Fruit fly (Drosophila melanogaster) whole organism, embryonic: ENCODE measurements around the gene CG10211.
A peak's percentile ranks its signal among the peaks of the same experiment; 100 is the strongest.

ENCODE experiments used
- Abd-B ChIP-seq: fragments of 200-800 bp; sonication (Bioruptor generic); optimal IDR thresholded peaks from 2 replicates; lab custom pipeline; 2018; ENCODE audit warnings: missing biosample characterization, mild to moderate bottlenecking, missing genetic modification characterization, moderate library complexity
- BtbVII ChIP-seq: fragments of 200-800 bp; sonication (Bioruptor generic); optimal IDR thresholded peaks from 3 replicates; lab custom pipeline; 2017; ENCODE audit warnings: missing biosample characterization, mild to moderate bottlenecking, missing genetic modification characterization
- CG10147 ChIP-seq: fragments of 200-800 bp; sonication (Bioruptor generic); optimal IDR thresholded peaks from 2 replicates; lab custom pipeline; 2019; ENCODE audit warnings: missing biosample characterization, mild to moderate bottlenecking, missing genetic modification characterization, moderate library complexity
- CG10543 ChIP-seq: fragments of 200-800 bp; sonication (Bioruptor generic); optimal IDR thresholded peaks from 3 replicates; lab custom pipeline; 2017; ENCODE audit warnings: missing biosample characterization, mild to moderate bottlenecking, missing genetic modification characterization, moderate library complexity
- CG11085 ChIP-seq: fragments of 200-800 bp; sonication (Bioruptor generic); IDR thresholded peaks from 2 replicates; pipeline ENCODE4 v1.3.6; 2022; ENCODE audit warnings: missing biosample characterization, missing genetic modification characterization
- CG11456 ChIP-seq: fragments of 200-800 bp; sonication (Bioruptor generic); IDR thresholded peaks from 3 replicates; pipeline ENCODE4 v1.3.6; 2022; ENCODE audit warnings: missing biosample characterization, missing genetic modification characterization
- CG11504 ChIP-seq: fragments of 200-800 bp; sonication (Bioruptor generic); optimal IDR thresholded peaks from 3 replicates; lab custom pipeline; 2019; ENCODE audit warnings: missing biosample characterization, mild to moderate bottlenecking, missing genetic modification characterization, moderate library complexity
- CG11696 ChIP-seq: fragments of 200-800 bp; sonication (Bioruptor generic); IDR thresholded peaks from 2 replicates; pipeline ENCODE4 v1.3.6; 2022; ENCODE audit warnings: missing biosample characterization, missing genetic modification characterization
- CG13296 ChIP-seq: fragments of 200-800 bp; sonication (Bioruptor generic); optimal IDR thresholded peaks from 3 replicates; lab custom pipeline; 2018; ENCODE audit warnings: missing biosample characterization, mild to moderate bottlenecking, missing genetic modification characterization
- CG13894 ChIP-seq: fragments of 200-800 bp; sonication (Bioruptor generic); optimal IDR thresholded peaks from 3 replicates; lab custom pipeline; 2018; ENCODE audit warnings: missing biosample characterization, mild to moderate bottlenecking, missing genetic modification characterization, moderate library complexity
- CG14014 ChIP-seq: fragments of 200-800 bp; sonication (Bioruptor generic); IDR thresholded peaks from 2 replicates; pipeline ENCODE4 v1.3.6; 2022; ENCODE audit warnings: missing biosample characterization, missing genetic modification characterization
- CG14050 ChIP-seq: fragments of 200-800 bp; sonication (Bioruptor generic); IDR thresholded peaks from 3 replicates; pipeline ENCODE4 v1.3.6; 2022; ENCODE audit warnings: missing biosample characterization, missing genetic modification characterization
- CG16813 ChIP-seq: fragments of 200-800 bp; sonication (Bioruptor generic); IDR thresholded peaks from 3 replicates; pipeline ENCODE4 v1.3.6; 2022; ENCODE audit warnings: missing biosample characterization, missing genetic modification characterization; ENCODE audit not compliant: partially characterized antibody
- CG18262 ChIP-seq: fragments of 200-800 bp; optimal IDR thresholded peaks from 3 replicates; lab custom pipeline; 2019; ENCODE audit warnings: missing biosample characterization, mild to moderate bottlenecking, missing genetic modification characterization, moderate library complexity
- CG2129 ChIP-seq: fragments of 200-800 bp; sonication (Bioruptor generic); IDR thresholded peaks from 2 replicates; pipeline ENCODE4 v1.3.6; 2022; ENCODE audit warnings: missing biosample characterization, missing genetic modification characterization; ENCODE audit not compliant: partially characterized antibody
- CG31365 ChIP-seq: fragments of 200-800 bp; sonication (Bioruptor generic); optimal IDR thresholded peaks from 2 replicates; lab custom pipeline; 2018; ENCODE audit warnings: missing biosample characterization, mild to moderate bottlenecking, missing genetic modification characterization
- CG32772 ChIP-seq: fragments of 200-800 bp; sonication (Bioruptor generic); IDR thresholded peaks from 2 replicates; pipeline ENCODE4 v1.3.6; 2022; ENCODE audit warnings: missing biosample characterization, missing genetic modification characterization
- CG33213 ChIP-seq: fragments of 200-800 bp; sonication (Bioruptor generic); optimal IDR thresholded peaks from 3 replicates; lab custom pipeline; 2016; ENCODE audit warnings: missing biosample characterization, missing genetic modification characterization
- CG3726 ChIP-seq: fragments of 200-800 bp; sonication (Bioruptor generic); IDR thresholded peaks from 3 replicates; pipeline ENCODE4, ENCODE4 v1.3.6; 2022; ENCODE audit warnings: missing biosample characterization, missing genetic modification characterization
- CG7745 ChIP-seq: fragments of 200-800 bp; sonication (Bioruptor generic); optimal IDR thresholded peaks from 2 replicates; lab custom pipeline; 2018; ENCODE audit warnings: missing biosample characterization, mild to moderate bottlenecking, missing genetic modification characterization, moderate library complexity
- CG8359 ChIP-seq: fragments of 200-800 bp; sonication (Bioruptor generic); optimal IDR thresholded peaks from 2 replicates; lab custom pipeline; 2017; ENCODE audit warnings: missing biosample characterization, mild to moderate bottlenecking, missing genetic modification characterization, borderline replicate concordance
- CG8478 ChIP-seq: fragments of >200 bp; optimal IDR thresholded peaks from 2 replicates; lab custom pipeline; 2018
- CG9609 ChIP-seq: fragments of 200-800 bp; sonication (Bioruptor generic); optimal IDR thresholded peaks from 3 replicates; lab custom pipeline; 2016; ENCODE audit warnings: missing biosample characterization, missing genetic modification characterization
- CG9797 ChIP-seq: fragments of 200-800 bp; sonication (Bioruptor generic); optimal IDR thresholded peaks from 3 replicates; lab custom pipeline; 2018; ENCODE audit warnings: missing biosample characterization, mild to moderate bottlenecking, missing genetic modification characterization
- Chrac-16 ChIP-seq: fragments of 200-800 bp; sonication (Bioruptor generic); optimal IDR thresholded peaks from 3 replicates; lab custom pipeline; 2016; ENCODE audit warnings: missing biosample characterization, missing genetic modification characterization
- CkIIα-i1 ChIP-seq: fragments of 200-800 bp; sonication (Bioruptor generic); IDR thresholded peaks from 2 replicates; pipeline ENCODE4 v1.3.6; 2022; ENCODE audit warnings: missing biosample characterization, missing genetic modification characterization
- H2.0 ChIP-seq: fragments of 200-800 bp; sonication (Bioruptor generic); IDR thresholded peaks from 2 replicates; pipeline ENCODE4 v1.3.6; 2022; ENCODE audit warnings: missing biosample characterization, missing genetic modification characterization
- Hand ChIP-seq: fragments of 200-800 bp; sonication (Bioruptor generic); optimal IDR thresholded peaks from 2 replicates; lab custom pipeline; 2017; ENCODE audit warnings: mild to moderate bottlenecking, missing biosample characterization, missing genetic modification reagents, missing genetic modification characterization
- Hsf ChIP-seq: fragments of 200-800 bp; sonication (Bioruptor generic); optimal IDR thresholded peaks from 3 replicates; lab custom pipeline; 2016; ENCODE audit warnings: missing biosample characterization, missing genetic modification characterization
- Max ChIP-seq: fragments of 200-800 bp; sonication (Bioruptor generic); optimal IDR thresholded peaks from 2 replicates; lab custom pipeline; 2016; ENCODE audit warnings: missing biosample characterization, mild to moderate bottlenecking, missing genetic modification characterization
- Med ChIP-seq: fragments of 200-800 bp; sonication (Bioruptor generic); peaks from one replicate; lab custom pipeline; 2016; ENCODE audit warnings: missing biosample characterization, missing genetic modification characterization, mild to moderate bottlenecking, inconsistent platforms, moderate library complexity
- Pdp1 ChIP-seq, 2 experiments: fragments of 200-800 bp; sonication (Bioruptor generic); optimal IDR thresholded peaks; 3 replicates each; lab custom pipeline; 2016; ENCODE audit warnings: missing biosample characterization in 2 of 2, missing genetic modification characterization in 2 of 2, mild to moderate bottlenecking in 1 of 2, moderate library complexity in 1 of 2
- Ptx1 ChIP-seq: fragments of 200-800 bp; sonication (Bioruptor generic); IDR thresholded peaks from 2 replicates; pipeline ENCODE4 v1.3.6; 2022; ENCODE audit warnings: missing biosample characterization, missing genetic modification characterization
- Sox100B ChIP-seq: fragments of 200-800 bp; sonication (Bioruptor generic); optimal IDR thresholded peaks from 3 replicates; lab custom pipeline; 2018; ENCODE audit warnings: missing biosample characterization, mild to moderate bottlenecking, missing genetic modification characterization
- Sox102F ChIP-seq: fragments of 200-800 bp; sonication (Bioruptor generic); optimal IDR thresholded peaks from 2 replicates; lab custom pipeline; 2018; ENCODE audit warnings: missing biosample characterization, mild to moderate bottlenecking, missing genetic modification characterization, moderate library complexity
- cwo ChIP-seq: fragments of 200-800 bp; sonication (Bioruptor generic); optimal IDR thresholded peaks from 3 replicates; lab custom pipeline; 2017; ENCODE audit warnings: missing biosample characterization, missing genetic modification characterization, mild to moderate bottlenecking, moderate library complexity, missing genetic modification reagents
- disco-r ChIP-seq: fragments of 200-800 bp; sonication (Bioruptor generic); optimal IDR thresholded peaks from 2 replicates; lab custom pipeline; 2016; ENCODE audit warnings: missing biosample characterization, missing genetic modification characterization
- eve ChIP-seq, 2 experiments: fragments of >200 bp; optimal IDR thresholded peaks; 2 replicates each; lab custom pipeline; 2017; ENCODE audit warnings: missing biosample characterization in 2 of 2, missing genetic modification characterization in 2 of 2
- ftz-f1 ChIP-seq: fragments of 200-800 bp; sonication (Bioruptor generic); optimal IDR thresholded peaks from 2 replicates; lab custom pipeline; 2016; ENCODE audit warnings: missing biosample characterization, missing genetic modification characterization
- h ChIP-seq: fragments of >200 bp; optimal IDR thresholded peaks from 2 replicates; lab custom pipeline; 2017
- insv ChIP-seq, 2 experiments: fragments of 200-800 bp; sonication (Bioruptor generic); optimal IDR thresholded peaks; 3 replicates each; lab custom pipeline; 2016 to 2018; ENCODE audit warnings: missing biosample characterization in 2 of 2, missing genetic modification characterization in 2 of 2
- inv ChIP-seq: fragments of 200-800 bp; sonication (Bioruptor generic); IDR thresholded peaks from 2 replicates; pipeline ENCODE4 v1.3.6; 2022; ENCODE audit warnings: missing biosample characterization, missing genetic modification characterization; ENCODE audit not compliant: partially characterized antibody
- org-1 ChIP-seq: fragments of 200-800 bp; sonication (Bioruptor generic); optimal IDR thresholded peaks from 2 replicates; lab custom pipeline; 2017; ENCODE audit warnings: missing biosample characterization, missing genetic modification characterization
- pzg ChIP-seq: fragments of 200-800 bp; sonication (Bioruptor generic); optimal IDR thresholded peaks from 3 replicates; lab custom pipeline; 2018; ENCODE audit warnings: missing biosample characterization, mild to moderate bottlenecking, missing genetic modification characterization, moderate library complexity
- sens ChIP-seq: fragments of 200-800 bp; sonication (Bioruptor generic); peaks from one replicate; lab custom pipeline; 2016; ENCODE audit warnings: missing biosample characterization, missing genetic modification characterization
- sqz ChIP-seq: fragments of 200-800 bp; sonication (Bioruptor generic); optimal IDR thresholded peaks from 3 replicates; lab custom pipeline; 2018; ENCODE audit warnings: missing biosample characterization, mild to moderate bottlenecking, missing genetic modification characterization
- ssp ChIP-seq: fragments of 200-800 bp; sonication (Bioruptor generic); IDR thresholded peaks from 2 replicates; pipeline ENCODE4 v1.3.6; 2022; ENCODE audit warnings: missing biosample characterization, missing genetic modification characterization
- stc ChIP-seq: fragments of 200-800 bp; sonication (Bioruptor generic); IDR thresholded peaks from 2 replicates; pipeline ENCODE4 v1.3.6; 2022; ENCODE audit warnings: missing biosample characterization, missing genetic modification characterization
- tap ChIP-seq: fragments of 200-800 bp; optimal IDR thresholded peaks from 3 replicates; lab custom pipeline; 2019; ENCODE audit warnings: missing biosample characterization, mild to moderate bottlenecking, missing genetic modification characterization, moderate library complexity
- ttk ChIP-seq: fragments of 200-800 bp; sonication (Bioruptor generic); IDR thresholded peaks from 2 replicates; pipeline ENCODE4 v2.1.2; 2022; ENCODE audit warnings: missing biosample characterization, missing genetic modification characterization
- vvl ChIP-seq: fragments of 200-800 bp; sonication (Bioruptor generic); IDR thresholded peaks from 2 replicates; pipeline ENCODE4 v1.3.6; 2022; ENCODE audit warnings: missing biosample characterization, missing genetic modification characterization
- wdn ChIP-seq: fragments of 200-800 bp; sonication (Bioruptor generic); IDR thresholded peaks from 2 replicates; pipeline ENCODE4 v1.3.6; 2022; ENCODE audit warnings: missing biosample characterization, missing genetic modification characterization
- zen2 ChIP-seq: fragments of 200-800 bp; sonication (Bioruptor generic); IDR thresholded peaks from 3 replicates; pipeline ENCODE4 v1.3.6; 2022; ENCODE audit warnings: missing biosample characterization, missing genetic modification characterization; ENCODE audit not compliant: partially characterized antibody

CG10211 gene

dm6 chr2L:18482989-18483388 is 34.3 kb upstream of the CG10211 start:
- TF ChIP-seq CG13894 = peak; percentile 78
- no peak for TF ChIP-seq CG33213 (GFP tag; lab: Kevin White, UChicago)
- no peak for TF ChIP-seq CG9609 (GFP tag; lab: Kevin White, UChicago)
- TF ChIP-seq Hsf (GFP tag; lab: Kevin White, UChicago) = no peak
- TF ChIP-seq sqz (GFP tag; lab: Kevin White, UChicago) = peak; percentile 41
- TF ChIP-seq CG9797 (GFP tag; lab: Kevin White, UChicago) = no peak
- no peak for TF ChIP-seq Max
- no peak for TF ChIP-seq CG11456 (GFP tag; lab: Robert Waterston, UW)
- TF ChIP-seq Med (GFP tag; lab: Kevin White, UChicago) = no peak
- no peak for TF ChIP-seq CG10543 (GFP tag; lab: Kevin White, UChicago)
- no peak for TF ChIP-seq CG14050 (GFP tag; lab: Robert Waterston, UW)
- no peak for TF ChIP-seq H2.0 (GFP tag; lab: Robert Waterston, UW)
- TF ChIP-seq CG10147 (GFP tag; lab: Kevin White, UChicago) = no peak
- TF ChIP-seq wdn (GFP tag; lab: Robert Waterston, UW) = no peak
- peak; percentile 76 for TF ChIP-seq sens (GFP tag; lab: Kevin White, UChicago)
- no peak for TF ChIP-seq CG11504
- no peak for TF ChIP-seq stc (GFP tag; lab: Robert Waterston, UW)
- no peak for TF ChIP-seq h (lab: Kevin White, UChicago)
- TF ChIP-seq CG8478 = no peak
- peak; percentile 15 for TF ChIP-seq cwo (GFP tag; lab: Kevin White, UChicago)
- TF ChIP-seq tap (tag; lab: Kevin White, UChicago) = no peak
- no peak for TF ChIP-seq CG14014
- no peak for TF ChIP-seq Chrac-16 (GFP tag; lab: Kevin White, UChicago)
- TF ChIP-seq Pdp1 (GFP tag; optimal IDR thresholded peaks at IDR 0.05; lab: Kevin White, UChicago) = peak in 1 of 2 experiments; percentile 88
- no peak for TF ChIP-seq pzg (GFP tag; lab: Kevin White, UChicago)
- peak; percentile 6 for TF ChIP-seq Sox100B (GFP tag; lab: Kevin White, UChicago)
- TF ChIP-seq CG13296 (GFP tag; lab: Kevin White, UChicago) = no peak
- TF ChIP-seq CG31365 (tag; lab: Kevin White, UChicago) = no peak
- TF ChIP-seq Ptx1 = no peak
- peak in 1 of 2 experiments; percentile 45 for TF ChIP-seq eve (GFP tag; optimal IDR thresholded peaks at IDR 0.05; lab: Kevin White, UChicago)
- TF ChIP-seq vvl (GFP tag; lab: Robert Waterston, UW) = peak; percentile 67; the same call in 1 of the 2 replicates
- no peak for TF ChIP-seq org-1
- TF ChIP-seq CG2129 (GFP tag; lab: Robert Waterston, UW) = no peak
- no peak for TF ChIP-seq CG8359 (GFP tag; lab: Kevin White, UChicago)
- TF ChIP-seq Hand (GFP tag; lab: Kevin White, UChicago) = no peak

dm6 chr2L:18484040-18484381 is 33.3 kb upstream of the CG10211 start:
- no peak for TF ChIP-seq CG11085 (GFP tag; lab: Robert Waterston, UW)
- no peak for TF ChIP-seq Abd-B
- no peak for TF ChIP-seq ttk (GFP tag; lab: Robert Waterston, UW)
- TF ChIP-seq BtbVII (GFP tag; lab: Kevin White, UChicago) = no peak
- no peak for TF ChIP-seq ssp (GFP tag; lab: Robert Waterston, UW)
- TF ChIP-seq zen2 (GFP tag; lab: Robert Waterston, UW) = no peak
- TF ChIP-seq CG32772 (GFP tag; lab: Robert Waterston, UW) = no peak
- no peak for TF ChIP-seq CG11696 (GFP tag; lab: Robert Waterston, UW)
- no peak for TF ChIP-seq Hsf (GFP tag; lab: Kevin White, UChicago)
- TF ChIP-seq CG7745 (tag; lab: Kevin White, UChicago) = no peak
- no peak for TF ChIP-seq CG3726 (GFP tag; lab: Robert Waterston, UW)
- no peak for TF ChIP-seq disco-r (GFP tag; lab: Kevin White, UChicago)
- TF ChIP-seq CkIIα-i1 (GFP tag; lab: Robert Waterston, UW) = no peak
- no peak for TF ChIP-seq ftz-f1 (GFP tag; lab: Kevin White, UChicago)
- no peak for TF ChIP-seq CG11504
- no peak for TF ChIP-seq CG18262 (tag; lab: Kevin White, UChicago)
- TF ChIP-seq CG16813 = no peak
- no peak for TF ChIP-seq Sox102F (GFP tag; lab: Kevin White, UChicago)
- no peak for TF ChIP-seq insv (GFP tag; optimal IDR thresholded peaks at IDR 0.05; lab: Kevin White, UChicago)
- no peak for TF ChIP-seq inv (GFP tag; lab: Robert Waterston, UW)
